Worm (Caenorhabditis elegans) whole organism, L1 larva: ENCODE measurements around the gene T25D3.4.

ENCODE experiments used
- C34B4.2 ChIP-seq: sonication (generic microtip); optimal IDR thresholded peaks from 2 replicates; lab custom pipeline; 2017; ENCODE audit warnings: mild to moderate bottlenecking, missing genetic modification characterization, missing compliant biosample characterization
- blmp-1 ChIP-seq: fragments of 150-350 bp; optimal IDR thresholded peaks from 2 replicates; lab custom pipeline; 2014; ENCODE audit warnings: missing biosample characterization, missing genetic modification characterization
- ceh-63 ChIP-seq: fragments of 200-800 bp; sonication (Bioruptor generic); optimal IDR thresholded peaks from 2 replicates; lab custom pipeline; 2018; ENCODE audit warnings: mild to moderate bottlenecking, missing genetic modification characterization, missing compliant biosample characterization
- ceh-8 ChIP-seq: fragments of 200-800 bp; sonication (Bioruptor generic); optimal IDR thresholded peaks from 2 replicates; lab custom pipeline; 2018; ENCODE audit warnings: mild to moderate bottlenecking, missing genetic modification characterization, moderate library complexity, missing compliant biosample characterization
- ceh-88 ChIP-seq: fragments of 200-800 bp; sonication (Bioruptor generic); IDR thresholded peaks from 2 replicates; pipeline ENCODE4 v1.3.6; 2022; ENCODE audit warnings: missing genetic modification characterization, missing compliant biosample characterization
- ceh-90 ChIP-seq: sonication (generic microtip); optimal IDR thresholded peaks from 2 replicates; lab custom pipeline; 2016; ENCODE audit warnings: missing genetic modification characterization, missing compliant biosample characterization
- efl-1 ChIP-seq, 4 experiments: fragments of 150-350 bp; optimal IDR thresholded peaks in 3 of 4; peaks in 1 of 4; 1 replicate in 1 of 4; 2 replicates in 3 of 4; lab custom pipeline; 2014; ENCODE audit warnings: missing biosample characterization in 2 of 4, missing genetic modification characterization in 2 of 4, missing genetic modification reagents in 2 of 4
- efl-3 ChIP-seq: fragments of 200-800 bp; sonication (Bioruptor generic); optimal IDR thresholded peaks from 2 replicates; lab custom pipeline; 2018; ENCODE audit warnings: mild to moderate bottlenecking, missing genetic modification characterization, missing compliant biosample characterization
- egl-13 ChIP-seq: sonication (generic microtip); optimal IDR thresholded peaks from 2 replicates; lab custom pipeline; 2016; ENCODE audit warnings: missing genotype, missing genetic modification reagents, missing genetic modification characterization, missing compliant biosample characterization
- elt-2 ChIP-seq: sonication (generic microtip); optimal IDR thresholded peaks from 2 replicates; lab custom pipeline; 2016; ENCODE audit warnings: missing genetic modification characterization, mild to moderate bottlenecking, inconsistent platforms, missing compliant biosample characterization, missing genetic modification reagents
- ets-5 ChIP-seq: fragments of 200-800 bp; sonication (Bioruptor generic); IDR thresholded peaks from 2 replicates; pipeline ENCODE4 v1.3.6; 2022; ENCODE audit warnings: missing genetic modification characterization, missing compliant biosample characterization
- fkh-8 ChIP-seq: sonication (generic microtip); optimal IDR thresholded peaks from 2 replicates; lab custom pipeline; 2016; ENCODE audit warnings: mild to moderate bottlenecking, missing genetic modification characterization, missing compliant biosample characterization
- fos-1 ChIP-seq: fragments of 150-350 bp; optimal IDR thresholded peaks from 2 replicates; lab custom pipeline; 2014; ENCODE audit warnings: missing biosample characterization, missing genetic modification characterization
- hlh-4 ChIP-seq: sonication (generic microtip); optimal IDR thresholded peaks from 2 replicates; lab custom pipeline; 2016; ENCODE audit warnings: mild to moderate bottlenecking, missing genetic modification characterization, missing compliant biosample characterization
- hpl-2 ChIP-seq: fragments of 150-350 bp; optimal IDR thresholded peaks from 2 replicates; lab custom pipeline; 2014; ENCODE audit warnings: missing biosample characterization, missing genetic modification reagents, missing genetic modification characterization
- lin-13 ChIP-seq: fragments of 150-350 bp; optimal IDR thresholded peaks from 2 replicates; lab custom pipeline; 2014; ENCODE audit warnings: missing biosample characterization, missing genetic modification reagents, missing genetic modification characterization
- lin-14 ChIP-seq: fragments of 200-800 bp; sonication (Bioruptor generic); optimal IDR thresholded peaks from 2 replicates; lab custom pipeline; 2018; ENCODE audit warnings: mild to moderate bottlenecking, missing genetic modification characterization, moderate library complexity, missing compliant biosample characterization
- lin-35 ChIP-seq, 2 experiments: fragments of 150-350 bp; optimal IDR thresholded peaks; 2 replicates each; lab custom pipeline; 2014; ENCODE audit warnings: missing biosample characterization in 2 of 2, missing genetic modification characterization in 2 of 2, missing genetic modification reagents in 2 of 2
- lsy-2 ChIP-seq, 2 experiments: fragments of 150-350 bp; optimal IDR thresholded peaks; 2 replicates each; lab custom pipeline; 2014; ENCODE audit warnings: missing biosample characterization in 2 of 2, missing genetic modification characterization in 2 of 2
- mdl-1 ChIP-seq, 2 experiments: fragments of 150-350 bp; optimal IDR thresholded peaks; 2 replicates each; lab custom pipeline; 2014 to 2017; ENCODE audit warnings: missing biosample characterization in 2 of 2, missing genetic modification characterization in 2 of 2, inconsistent platforms in 1 of 2
- nhr-20 ChIP-seq: sonication (generic microtip); optimal IDR thresholded peaks from 2 replicates; lab custom pipeline; 2016; ENCODE audit warnings: mild to moderate bottlenecking, missing genetic modification characterization, missing compliant biosample characterization
- nhr-237 ChIP-seq: fragments of 150-350 bp; optimal IDR thresholded peaks from 2 replicates; lab custom pipeline; 2014; ENCODE audit warnings: missing biosample characterization, missing genetic modification characterization
- nhr-47 ChIP-seq: sonication (generic microtip); optimal IDR thresholded peaks from 2 replicates; lab custom pipeline; 2016; ENCODE audit warnings: mild to moderate bottlenecking, missing genetic modification characterization, moderate library complexity, missing compliant biosample characterization
- nhr-77 ChIP-seq: fragments of 150-350 bp; optimal IDR thresholded peaks from 2 replicates; lab custom pipeline; 2014; ENCODE audit warnings: missing biosample characterization, missing genetic modification characterization
- nhr-84 ChIP-seq: sonication (generic microtip); optimal IDR thresholded peaks from 2 replicates; lab custom pipeline; 2017; ENCODE audit warnings: missing biosample characterization, missing genetic modification characterization
- nhr-85 ChIP-seq: sonication (generic microtip); peaks from one replicate; lab custom pipeline; 2016; ENCODE audit warnings: missing genetic modification characterization, inconsistent platforms, missing compliant biosample characterization
- pqm-1 ChIP-seq: sonication (generic microtip); optimal IDR thresholded peaks from 3 replicates; lab custom pipeline; 2017; ENCODE audit warnings: missing biosample characterization, missing genetic modification characterization
- sox-4 ChIP-seq: sonication (generic microtip); optimal IDR thresholded peaks from 2 replicates; lab custom pipeline; 2016; ENCODE audit warnings: missing genetic modification characterization, missing compliant biosample characterization
- swsn-7 ChIP-seq: sonication (generic microtip); optimal IDR thresholded peaks from 2 replicates; lab custom pipeline; 2016; ENCODE audit warnings: missing genetic modification characterization, missing compliant biosample characterization
- unc-130 ChIP-seq: fragments of 150-350 bp; optimal IDR thresholded peaks from 2 replicates; lab custom pipeline; 2017; ENCODE audit warnings: missing biosample characterization, missing genetic modification characterization, inconsistent platforms
- unc-98 ChIP-seq: fragments of 200-800 bp; sonication (Bioruptor generic); IDR thresholded peaks from 2 replicates; pipeline ENCODE4 v1.3.6; 2022; ENCODE audit warnings: missing genetic modification characterization, missing compliant biosample characterization
- vab-15 ChIP-seq: sonication (generic microtip); optimal IDR thresholded peaks from 2 replicates; lab custom pipeline; 2017; ENCODE audit warnings: missing genotype, mild to moderate bottlenecking, missing genetic modification characterization, missing compliant biosample characterization
- xbp-1 ChIP-seq: sonication (generic microtip); optimal IDR thresholded peaks from 2 replicates; lab custom pipeline; 2016; ENCODE audit warnings: missing genetic modification characterization, missing compliant biosample characterization
- zag-1 ChIP-seq: fragments of 150-350 bp; optimal IDR thresholded peaks from 2 replicates; lab custom pipeline; 2014; ENCODE audit warnings: missing biosample characterization, missing genetic modification characterization
- zip-4 ChIP-seq: fragments of 200-800 bp; sonication (Bioruptor generic); optimal IDR thresholded peaks from 2 replicates; lab custom pipeline; 2018; ENCODE audit warnings: mild to moderate bottlenecking, missing genetic modification characterization, moderate library complexity, missing compliant biosample characterization
- ztf-4 ChIP-seq: fragments of 150-350 bp; optimal IDR thresholded peaks from 2 replicates; lab custom pipeline; 2014; ENCODE audit warnings: missing biosample characterization, missing genetic modification characterization

T25D3.4 gene

ce11 chrII:105327-105882 lies 41.6 kb upstream of the T25D3.4 start:
- TF ChIP-seq efl-1 (optimal IDR thresholded peaks at IDR 0.05; lab: Kevin White, UChicago) (no peak), efl-1 (GFP tag; optimal IDR thresholded peaks at IDR 0.05 in 1 of 2; lab: Kevin White, UChicago) (peak in 1 of 2 experiments; percentile 34), ets-5 (no peak)

- TF ChIP-seq mdl-1 (tag; optimal IDR thresholded peaks at IDR 0.05; lab: Kevin White, UChicago) (no peak), nhr-84 (tag; lab: Kevin White, UChicago) (no peak), nhr-47 (tag; lab: Kevin White, UChicago) (no peak), ceh-8 (no peak), nhr-237 (no peak), zip-4 (GFP tag; lab: Kevin White, UChicago) (no peak), lin-35 (GFP tag; optimal IDR thresholded peaks at IDR 0.05; lab: Kevin White, UChicago) (no peak)
These were observed 41.1 kb upstream of the T25D3.4 start, which contains the start of gene txt-1 for ce11 chrII:105889-106288. Gene txt-1, plus strand, starts transcription at chrII:106189.

ce11 chrII:107703-108102 lies 39.3 kb upstream of the T25D3.4 start:
- TF ChIP-seq unc-98 (GFP tag; lab: Robert Waterston, UW) (no peak), lin-14 (peak; percentile 42)

ce11 chrII:108865-109264 lies 38.2 kb upstream of the T25D3.4 start, which contains the start of gene C50D2.2:
Gene C50D2.2, plus strand, starts transcription at chrII:109165.
- no peak for TF ChIP-seq lin-13 (GFP tag; lab: Kevin White, UChicago)
- no peak for TF ChIP-seq vab-15 (tag; lab: Kevin White, UChicago)
- TF ChIP-seq, all 84 proteins: peak for 0

- TF ChIP-seq ceh-88 (GFP tag; lab: Robert Waterston, UW) (no peak), unc-130 (tag; lab: Kevin White, UChicago) (no peak), nhr-47 (tag; lab: Kevin White, UChicago) (no peak), ztf-4 (tag; lab: Kevin White, UChicago) (no peak), efl-3 (no peak), lsy-2 (tag; optimal IDR thresholded peaks at IDR 0.05; lab: Kevin White, UChicago) (no peak), blmp-1 (no peak), sox-4 (no peak), xbp-1 (tag; lab: Kevin White, UChicago) (no peak), fos-1 (tag; lab: Kevin White, UChicago) (no peak), hlh-4 (no peak), zag-1 (tag; lab: Kevin White, UChicago) (no peak), lin-14 (no peak)
These were observed 35.8 kb upstream of the T25D3.4 start, which contains the start of gene C50D2.1 for ce11 chrII:111267-111666. Gene C50D2.1, plus strand, starts transcription at chrII:111567.

- no peak for TF ChIP-seq elt-2
- TF ChIP-seq blmp-1: peak; percentile 37
- TF ChIP-seq nhr-77 (tag; lab: Kevin White, UChicago): no peak
- peak; percentile 70 for TF ChIP-seq nhr-85 (tag; lab: Kevin White, UChicago)
- peak; percentile 5 for TF ChIP-seq nhr-20 (tag; lab: Kevin White, UChicago)
- TF ChIP-seq pqm-1 (tag; lab: Kevin White, UChicago): peak; percentile 21
- peak in 1 of 2 experiments; percentile 31 for TF ChIP-seq mdl-1 (tag; optimal IDR thresholded peaks at IDR 0.05; lab: Kevin White, UChicago)
These were observed 34.8 kb upstream of the T25D3.4 start for ce11 chrII:112231-112630.

- TF ChIP-seq fkh-8 (tag; lab: Kevin White, UChicago) (no peak), ceh-90 (tag; lab: Kevin White, UChicago) (no peak), hpl-2 (no peak), ceh-63 (GFP tag; lab: Kevin White, UChicago) (no peak), sox-4 (no peak), swsn-7 (tag; lab: Kevin White, UChicago) (no peak), xbp-1 (tag; lab: Kevin White, UChicago) (no peak), lin-13 (GFP tag; lab: Kevin White, UChicago) (no peak), egl-13 (tag; lab: Kevin White, UChicago) (no peak), nhr-237 (no peak), unc-98 (GFP tag; lab: Robert Waterston, UW) (no peak), efl-1 (optimal IDR thresholded peaks at IDR 0.05; lab: Kevin White, UChicago) (no peak), efl-1 (GFP tag; optimal IDR thresholded peaks at IDR 0.05 in 1 of 2; lab: Kevin White, UChicago) (no peak), C34B4.2 (tag; lab: Kevin White, UChicago) (no peak)
- TF ChIP-seq, all 84 proteins: peak for 0
These were observed 30.1 kb upstream of the T25D3.4 start, which contains the start of gene srt-54 for ce11 chrII:116916-117315. Gene srt-54, plus strand, starts transcription at chrII:117216.
